Fruit fly (Drosophila melanogaster) whole organism: ENCODE results near the gene CG13625.

Experiments
- CG8478 ChIP-seq: fragments of >200 bp; optimal IDR thresholded peaks from 2 replicates; lab custom pipeline; 2018; ENCODE audit warnings: inconsistent platforms
- Dll ChIP-seq: fragments of >200 bp; optimal IDR thresholded peaks from 2 replicates; lab custom pipeline; 2017
- EcR ChIP-seq, 2 experiments: fragments of >200 bp; optimal IDR thresholded peaks; 2 replicates each; lab custom pipeline; 2017; ENCODE audit warnings: missing biosample characterization in 2 of 2, missing genetic modification characterization in 2 of 2, missing genetic modification reagents in 2 of 2
- pan ChIP-seq: fragments of >200 bp; optimal IDR thresholded peaks from 2 replicates; lab custom pipeline; 2017
- psq ChIP-seq: fragments of >200 bp; optimal IDR thresholded peaks from 2 replicates; lab custom pipeline; 2017
- usp ChIP-seq: fragments of >200 bp; optimal IDR thresholded peaks from 2 replicates; lab custom pipeline; 2017; ENCODE audit warnings: missing biosample characterization, missing genetic modification characterization, mixed read lengths

CG13625 gene

dm6 chr3R:24585042-24585698, at the start of gene CG13625, which contains the start of gene mld:
Gene CG13625, minus strand, starts transcription at chr3R:24585160.
Gene mld, plus strand, starts transcription at chr3R:24585653.
- TF ChIP-seq EcR (GFP tag; optimal IDR thresholded peaks at IDR 0.05; lab: Kevin White, UChicago) = no peak
- no peak for TF ChIP-seq CG8478 (lab: Kevin White, UChicago)
- no peak for TF ChIP-seq Dll
- no peak for TF ChIP-seq pan (lab: Kevin White, UChicago)
- TF ChIP-seq psq = no peak
- TF ChIP-seq usp (GFP tag; lab: Kevin White, UChicago) = no peak

dm6 chr3R:24634312-24634711, 49.4 kb upstream of the CG13625 start:
- TF ChIP-seq psq = no peak
- no peak for TF ChIP-seq usp (GFP tag; lab: Kevin White, UChicago)
- no peak for TF ChIP-seq pan (lab: Kevin White, UChicago)
- no peak for TF ChIP-seq Dll
- no peak for TF ChIP-seq EcR (GFP tag; optimal IDR thresholded peaks at IDR 0.05; lab: Kevin White, UChicago)
- TF ChIP-seq CG8478 (lab: Kevin White, UChicago) = no peak

- TF ChIP-seq psq (no peak), pan (lab: Kevin White, UChicago) (no peak), CG8478 (lab: Kevin White, UChicago) (peak; percentile 97), usp (GFP tag; lab: Kevin White, UChicago) (no peak), Dll (no peak)
Observed at dm6 chr3R:24629877-24630808, 45.2 kb upstream of the CG13625 start, which contains the start of gene Wsck. Gene Wsck, minus strand, starts transcription at chr3R:24630075.

- no peak for TF ChIP-seq pan (lab: Kevin White, UChicago)
- TF ChIP-seq CG8478 (lab: Kevin White, UChicago) = no peak
- TF ChIP-seq Dll = no peak
- no peak for TF ChIP-seq usp (GFP tag; lab: Kevin White, UChicago)
- no peak for TF ChIP-seq psq
- no peak for TF ChIP-seq EcR (GFP tag; optimal IDR thresholded peaks at IDR 0.05; lab: Kevin White, UChicago)
Observed at dm6 chr3R:24626667-24627066, 41.7 kb upstream of the CG13625 start.

dm6 chr3R:24626003-24626486, 41.1 kb upstream of the CG13625 start:
- TF ChIP-seq Dll = no peak
- TF ChIP-seq pan (lab: Kevin White, UChicago) = no peak
- no peak for TF ChIP-seq usp (GFP tag; lab: Kevin White, UChicago)
- TF ChIP-seq CG8478 (lab: Kevin White, UChicago) = no peak
- no peak for TF ChIP-seq psq
- TF ChIP-seq EcR (GFP tag; optimal IDR thresholded peaks at IDR 0.05; lab: Kevin White, UChicago) = no peak

dm6 chr3R:24625517-24625925, 40.6 kb upstream of the CG13625 start, which contains the start of the genes Syx18 and atl:
Gene Syx18, minus strand, starts transcription at chr3R:24625562.
Gene atl, plus strand, starts transcription at chr3R:24625671.
- TF ChIP-seq Dll = no peak
- TF ChIP-seq EcR (GFP tag; optimal IDR thresholded peaks at IDR 0.05; lab: Kevin White, UChicago) = no peak
- no peak for TF ChIP-seq pan (lab: Kevin White, UChicago)
- no peak for TF ChIP-seq psq
- TF ChIP-seq usp (GFP tag; lab: Kevin White, UChicago) = no peak
- no peak for TF ChIP-seq CG8478 (lab: Kevin White, UChicago)

dm6 chr3R:24620569-24620968, 35.6 kb upstream of the CG13625 start:
- TF ChIP-seq psq (no peak), Dll (no peak), EcR (GFP tag; optimal IDR thresholded peaks at IDR 0.05; lab: Kevin White, UChicago) (no peak), usp (GFP tag; lab: Kevin White, UChicago) (no peak), CG8478 (lab: Kevin White, UChicago) (no peak), pan (lab: Kevin White, UChicago) (no peak)

- no peak for TF ChIP-seq Dll
- TF ChIP-seq psq = no peak
- no peak for TF ChIP-seq CG8478 (lab: Kevin White, UChicago)
- TF ChIP-seq usp (GFP tag; lab: Kevin White, UChicago) = no peak
- TF ChIP-seq EcR (GFP tag; optimal IDR thresholded peaks at IDR 0.05; lab: Kevin White, UChicago) = no peak
- TF ChIP-seq pan (lab: Kevin White, UChicago) = no peak
Observed at dm6 chr3R:24614707-24615022, 29.7 kb upstream of the CG13625 start.

dm6 chr3R:24613819-24614706, 29.1 kb upstream of the CG13625 start:
- TF ChIP-seq psq (no peak), Dll (no peak), pan (lab: Kevin White, UChicago) (no peak)

dm6 chr3R:24608316-24608715, 23.4 kb upstream of the CG13625 start:
- TF ChIP-seq Dll (no peak), usp (GFP tag; lab: Kevin White, UChicago) (no peak), psq (no peak), EcR (GFP tag; optimal IDR thresholded peaks at IDR 0.05; lab: Kevin White, UChicago) (no peak), pan (lab: Kevin White, UChicago) (no peak), CG8478 (lab: Kevin White, UChicago) (no peak)

- no peak for TF ChIP-seq EcR (GFP tag; optimal IDR thresholded peaks at IDR 0.05; lab: Kevin White, UChicago)
- no peak for TF ChIP-seq psq
- no peak for TF ChIP-seq Dll
- no peak for TF ChIP-seq CG8478 (lab: Kevin White, UChicago)
- TF ChIP-seq usp (GFP tag; lab: Kevin White, UChicago) = no peak
- TF ChIP-seq pan (lab: Kevin White, UChicago) = no peak
Observed at dm6 chr3R:24606868-24607267, 21.9 kb upstream of the CG13625 start.
